Fruit fly (Drosophila melanogaster) S2 (cell line): ENCODE measurements around the gene CG14357.

Experiments used
- CG8478 ChIP-seq: fragments of >200 bp; optimal IDR thresholded peaks from 2 replicates; lab custom pipeline; 2018
- CTCF ChIP-seq, 2 experiments: fragments of >200 bp; optimal IDR thresholded peaks; 2 replicates each; lab custom pipeline; 2018

dm6 chr3R:14108158-14108921 is 3.6 kb downstream of the CG14357 start, which contains the start of gene CG12402:
- no peak for TF ChIP-seq CG8478
- no peak for TF ChIP-seq CTCF (optimal IDR thresholded peaks at IDR 0.05; lab: Kevin White, UChicago)
